Fruit fly (Drosophila melanogaster) whole organism, adult: ENCODE data around the gene CG31697.

Experiments used
- CG11617 ChIP-seq: fragments of 200-800 bp; sonication (Bioruptor generic); optimal IDR thresholded peaks from 2 replicates; lab custom pipeline; 2017; ENCODE audit warnings: mild to moderate bottlenecking, missing biosample characterization, missing genetic modification reagents, missing genetic modification characterization
- CG12768 ChIP-seq: fragments of 200-800 bp; sonication (Bioruptor generic); optimal IDR thresholded peaks from 2 replicates; lab custom pipeline; 2017; ENCODE audit warnings: missing biosample characterization, missing genetic modification characterization, mild to moderate bottlenecking, moderate library complexity, missing genetic modification reagents
- CG14711 ChIP-seq: fragments of 200-800 bp; sonication (Bioruptor generic); optimal IDR thresholded peaks from 2 replicates; lab custom pipeline; 2018; ENCODE audit warnings: missing biosample characterization, mild to moderate bottlenecking, missing genetic modification characterization, moderate library complexity
- CG1620 ChIP-seq: fragments of 200-800 bp; sonication (Bioruptor generic); optimal IDR thresholded peaks from 2 replicates; lab custom pipeline; 2016; ENCODE audit warnings: missing biosample characterization, missing genetic modification characterization
- CG33017 ChIP-seq: fragments of 200-800 bp; sonication (Bioruptor generic); optimal IDR thresholded peaks from 2 replicates; lab custom pipeline; 2018; ENCODE audit warnings: missing biosample characterization, mild to moderate bottlenecking, missing genetic modification characterization, moderate library complexity
- CG5204 ChIP-seq: fragments of 200-800 bp; sonication (Bioruptor generic); optimal IDR thresholded peaks from 2 replicates; lab custom pipeline; 2016; ENCODE audit warnings: missing biosample characterization, missing genetic modification characterization
- CG7045 ChIP-seq: fragments of 200-800 bp; sonication (Bioruptor generic); optimal IDR thresholded peaks from 2 replicates; lab custom pipeline; 2017; ENCODE audit warnings: missing biosample characterization, mild to moderate bottlenecking, missing genetic modification characterization
- CG7101 ChIP-seq: fragments of 200-800 bp; sonication (Bioruptor generic); optimal IDR thresholded peaks from 2 replicates; lab custom pipeline; 2018; ENCODE audit warnings: missing biosample characterization, mild to moderate bottlenecking, missing genetic modification characterization, moderate library complexity
- Clk ChIP-seq: fragments of 200-800 bp; sonication (Bioruptor generic); optimal IDR thresholded peaks from 2 replicates; lab custom pipeline; 2017; ENCODE audit warnings: missing biosample characterization, missing genetic modification characterization
- Crg-1 ChIP-seq: fragments of 200-800 bp; sonication (Bioruptor generic); optimal IDR thresholded peaks from 2 replicates; lab custom pipeline; 2016; ENCODE audit warnings: missing biosample characterization, missing genetic modification characterization
- Hr96 ChIP-seq: fragments of 200-800 bp; sonication (Bioruptor generic); optimal IDR thresholded peaks from 2 replicates; lab custom pipeline; 2016; ENCODE audit warnings: missing biosample characterization, missing genetic modification characterization
- Mnt ChIP-seq: fragments of 200-800 bp; sonication (Bioruptor generic); optimal IDR thresholded peaks from 2 replicates; lab custom pipeline; 2016; ENCODE audit warnings: missing biosample characterization, mild to moderate bottlenecking, missing genetic modification characterization
- bab1 ChIP-seq: fragments of 200-800 bp; sonication (Bioruptor generic); optimal IDR thresholded peaks from 3 replicates; lab custom pipeline; 2019; ENCODE audit warnings: missing biosample characterization, mild to moderate bottlenecking, missing genetic modification characterization, moderate library complexity
- cic ChIP-seq: fragments of 200-800 bp; sonication (Bioruptor generic); optimal IDR thresholded peaks from 2 replicates; lab custom pipeline; 2017; ENCODE audit warnings: missing biosample characterization, mild to moderate bottlenecking, missing genetic modification characterization, moderate library complexity
- cnc ChIP-seq, 2 experiments: fragments of >200 bp; optimal IDR thresholded peaks; 2 replicates each; lab custom pipeline; 2017
- kay ChIP-seq: fragments of 200-800 bp; sonication (Bioruptor generic); peaks from one replicate; lab custom pipeline; 2016; ENCODE audit warnings: missing biosample characterization, missing genetic modification characterization, borderline replicate concordance
- ovo ChIP-seq: fragments of 200-800 bp; sonication (Bioruptor generic); optimal IDR thresholded peaks from 2 replicates; lab custom pipeline; 2016; ENCODE audit warnings: missing biosample characterization, missing genetic modification characterization
- pad ChIP-seq: fragments of 200-800 bp; sonication (Bioruptor generic); optimal IDR thresholded peaks from 3 replicates; lab custom pipeline; 2017; ENCODE audit warnings: missing biosample characterization, missing genetic modification characterization, mild to moderate bottlenecking, moderate library complexity, missing genetic modification reagents
- tj ChIP-seq: fragments of 200-800 bp; sonication (Bioruptor generic); optimal IDR thresholded peaks from 3 replicates; lab custom pipeline; 2017; ENCODE audit warnings: missing biosample characterization, mild to moderate bottlenecking, missing genetic modification characterization, moderate library complexity
- toe ChIP-seq: fragments of 200-800 bp; sonication (Bioruptor generic); optimal IDR thresholded peaks from 2 replicates; lab custom pipeline; 2016; ENCODE audit warnings: missing biosample characterization, missing genetic modification characterization

The CG31697 gene

DNA sequence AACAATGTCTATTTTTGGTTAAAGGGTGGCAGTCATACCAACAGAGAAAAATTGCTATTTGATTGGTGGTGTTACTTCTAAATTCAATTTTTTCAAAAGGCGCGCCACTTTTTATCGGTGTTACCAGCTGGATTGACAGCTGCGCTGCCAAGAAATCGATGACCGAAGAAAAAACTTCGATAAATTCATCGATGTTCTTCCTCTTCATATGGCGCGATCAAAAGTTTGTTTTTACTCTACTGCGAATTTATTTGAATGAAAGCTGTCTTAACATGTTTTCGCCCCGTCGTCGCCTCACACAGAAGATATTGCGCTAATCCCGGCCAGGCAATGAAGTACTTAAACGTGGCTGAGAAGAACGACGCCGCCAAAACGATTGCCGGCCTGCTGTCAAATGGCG, 37.3 kb upstream of the CG31697 start, which contains the start of gene Top3alpha:
Gene Top3alpha (plus strand): TSS at position 186 of the 400 bp plus-strand sequence.
- TF ChIP-seq Crg-1 (GFP tag; lab: Kevin White, UChicago), result no peak
- no peak for TF ChIP-seq CG5204 (GFP tag; lab: Kevin White, UChicago)
- no peak for TF ChIP-seq cnc (optimal IDR thresholded peaks at IDR 0.05; lab: Kevin White, UChicago)
- no peak for TF ChIP-seq tj (GFP tag; lab: Kevin White, UChicago)
- TF ChIP-seq toe (GFP tag; lab: Kevin White, UChicago), result no peak
- TF ChIP-seq bab1 (GFP tag; lab: Kevin White, UChicago), result peak; percentile 29

DNA sequence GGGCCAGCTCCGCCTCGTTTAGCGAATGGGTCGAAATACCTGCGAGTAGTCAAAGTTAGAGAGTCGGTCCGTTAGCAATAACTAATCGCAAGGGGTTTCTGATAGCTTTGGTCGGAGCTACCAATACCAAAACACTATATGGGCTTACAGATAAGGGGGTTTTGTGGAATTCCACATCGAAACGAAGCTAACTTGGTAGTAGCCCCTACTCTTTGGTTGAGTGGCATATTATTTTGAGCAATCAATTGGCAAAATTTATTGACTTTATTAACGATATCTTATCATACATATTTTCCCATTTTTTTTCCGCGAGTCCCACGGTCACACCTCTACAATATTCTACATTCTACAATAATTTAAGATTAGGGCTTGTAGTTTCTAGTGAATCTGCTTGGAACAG, 28.9 kb upstream of the CG31697 start:
- TF ChIP-seq ovo (no peak), CG5204 (GFP tag; lab: Kevin White, UChicago) (no peak), toe (GFP tag; lab: Kevin White, UChicago) (no peak), cnc (optimal IDR thresholded peaks at IDR 0.05; lab: Kevin White, UChicago) (no peak), CG12768 (GFP tag; lab: Kevin White, UChicago) (no peak), Hr96 (GFP tag; lab: Kevin White, UChicago) (no peak), CG7101 (tag; lab: Kevin White, UChicago) (no peak), CG1620 (GFP tag; lab: Kevin White, UChicago) (no peak), Mnt (GFP tag; lab: Kevin White, UChicago) (no peak), CG14711 (tag; lab: Kevin White, UChicago) (no peak), kay (no peak), tj (GFP tag; lab: Kevin White, UChicago) (no peak), CG11617 (no peak), cic (GFP tag; lab: Kevin White, UChicago) (no peak), pad (no peak), Clk (no peak), CG33017 (tag; lab: Kevin White, UChicago) (no peak), Crg-1 (GFP tag; lab: Kevin White, UChicago) (no peak)

- TF ChIP-seq CG12768 (GFP tag; lab: Kevin White, UChicago) (no peak), CG1620 (GFP tag; lab: Kevin White, UChicago) (peak; percentile 75), CG5204 (GFP tag; lab: Kevin White, UChicago) (peak; percentile 29), tj (GFP tag; lab: Kevin White, UChicago) (peak; percentile 52), CG11617 (peak; percentile 10), bab1 (GFP tag; lab: Kevin White, UChicago) (peak; percentile 44), CG7101 (tag; lab: Kevin White, UChicago) (peak; percentile 53), ovo (peak; percentile 45), kay (no peak), CG7045 (GFP tag; lab: Kevin White, UChicago) (peak; percentile 6), Clk (no peak), cic (GFP tag; lab: Kevin White, UChicago) (peak; percentile 37), toe (GFP tag; lab: Kevin White, UChicago) (peak; percentile 42), CG14711 (tag; lab: Kevin White, UChicago) (peak; percentile 13), cnc (optimal IDR thresholded peaks at IDR 0.05; lab: Kevin White, UChicago) (no peak), CG33017 (tag; lab: Kevin White, UChicago) (peak; percentile 3), Mnt (GFP tag; lab: Kevin White, UChicago) (peak; percentile 60), pad (peak; percentile 70), Hr96 (GFP tag; lab: Kevin White, UChicago) (peak; percentile 61), Crg-1 (GFP tag; lab: Kevin White, UChicago) (peak; percentile 74)
Observed at dm6 chr2L:19508361-19508918, 26.8 kb upstream of the CG31697 start, which contains the start of gene cyst. Gene cyst, minus strand, starts transcription at chr2L:19508764.

dm6 chr2L:19512184-19512583, 23.1 kb upstream of the CG31697 start:
- TF ChIP-seq CG12768 (GFP tag; lab: Kevin White, UChicago) (no peak), ovo (no peak), kay (no peak), bab1 (GFP tag; lab: Kevin White, UChicago) (no peak), CG7045 (GFP tag; lab: Kevin White, UChicago) (no peak), Crg-1 (GFP tag; lab: Kevin White, UChicago) (no peak), CG33017 (tag; lab: Kevin White, UChicago) (no peak), CG11617 (no peak), cnc (optimal IDR thresholded peaks at IDR 0.05; lab: Kevin White, UChicago) (no peak), toe (GFP tag; lab: Kevin White, UChicago) (no peak), CG7101 (tag; lab: Kevin White, UChicago) (no peak), CG5204 (GFP tag; lab: Kevin White, UChicago) (no peak), Mnt (GFP tag; lab: Kevin White, UChicago) (no peak), cic (GFP tag; lab: Kevin White, UChicago) (no peak), tj (GFP tag; lab: Kevin White, UChicago) (no peak)

DNA sequence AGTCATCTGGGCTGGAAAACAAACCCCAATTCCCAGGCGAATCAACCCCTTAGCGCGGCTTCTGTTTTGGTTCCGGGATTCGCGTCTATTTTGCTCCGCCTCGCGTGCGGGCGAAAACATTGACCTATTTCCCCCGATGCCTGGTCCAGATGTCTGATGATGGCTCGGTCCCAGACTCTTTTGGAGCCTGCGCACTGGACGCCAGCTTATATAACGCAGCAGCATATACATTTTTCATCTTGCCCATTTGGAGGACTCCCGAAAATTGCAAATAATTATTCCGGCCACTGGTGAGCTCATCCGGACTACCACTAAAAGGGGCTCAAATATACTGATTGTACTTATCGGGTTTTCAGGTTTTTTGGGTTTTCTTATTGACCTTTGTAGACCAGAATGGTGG, 19.2 kb upstream of the CG31697 start:
- TF ChIP-seq CG14711 (tag; lab: Kevin White, UChicago) (no peak), tj (GFP tag; lab: Kevin White, UChicago) (no peak), CG1620 (GFP tag; lab: Kevin White, UChicago) (no peak), CG33017 (tag; lab: Kevin White, UChicago) (no peak), kay (no peak), cic (GFP tag; lab: Kevin White, UChicago) (no peak), Clk (no peak), toe (GFP tag; lab: Kevin White, UChicago) (no peak)
